Worm (Caenorhabditis elegans): ENCODE measurements around the gene panl-2.

DNA sequence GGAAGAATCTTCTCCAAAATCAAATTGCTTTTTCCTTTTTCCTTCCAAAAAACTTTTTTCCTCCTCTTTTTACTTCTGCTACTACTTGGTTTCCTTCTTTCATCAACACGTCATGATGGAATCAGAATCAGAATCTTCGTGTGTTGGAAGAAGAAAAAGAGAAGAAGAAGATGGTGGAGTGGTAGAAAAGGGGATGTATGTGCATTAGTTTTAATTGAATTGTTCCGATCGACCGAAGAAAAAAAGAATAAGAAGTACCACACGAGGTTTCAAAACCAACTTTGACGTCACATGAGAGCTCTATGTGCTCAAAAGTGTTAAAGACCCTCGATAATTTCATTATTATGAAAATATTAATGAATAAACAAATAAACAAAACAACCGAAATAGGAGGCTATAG is 53.1 kb downstream of the panl-2 start:
- TF ChIP-seq mdl-1 (tag; optimal IDR thresholded peaks at IDR 0.05) (no peak), nhr-6 (tag; optimal IDR thresholded peaks at IDR 0.05) (no peak), blmp-1 (tag; optimal IDR thresholded peaks at IDR 0.05; ENCODE audit: insufficient read depth) (no peak), nhr-12 (tag; optimal IDR thresholded peaks at IDR 0.05) (no peak), ceh-82 (tag; optimal IDR thresholded peaks at IDR 0.05) (no peak), ceh-16 (tag; optimal IDR thresholded peaks at IDR 0.05) (no peak), nhr-11 (tag; optimal IDR thresholded peaks at IDR 0.05) (no peak), egl-27 (tag; optimal IDR thresholded peaks at IDR 0.05) (no peak), ZK546.5 (tag; optimal IDR thresholded peaks at IDR 0.05) (no peak)

Data from whole organism, L2 larva.